Worm (Caenorhabditis elegans): ENCODE data around the gene smgl-2.

smgl-2 gene

DNA sequence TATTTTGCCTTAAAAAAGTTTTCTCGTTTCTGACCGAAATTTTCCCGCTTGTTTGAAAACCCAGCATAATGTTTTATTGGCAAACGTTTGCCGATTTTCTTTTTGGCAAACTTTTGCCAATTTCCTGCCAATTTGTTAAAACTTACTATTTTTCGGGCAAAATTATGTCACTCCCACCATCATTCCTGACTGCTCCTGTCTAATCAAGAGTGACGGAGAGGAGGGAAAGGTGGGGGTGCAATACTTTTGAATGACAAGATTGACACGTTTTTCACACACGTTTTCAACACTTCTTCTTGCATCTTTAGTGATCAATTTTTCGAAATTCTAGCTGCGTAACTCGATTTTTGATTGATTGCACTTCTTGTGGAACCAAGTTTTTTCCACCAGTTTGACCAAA, 55.6 kb downstream of the smgl-2 start:
- TF ChIP-seq tbx-2 (tag; optimal IDR thresholded peaks at IDR 0.05) (no peak), rnt-1 (tag; optimal IDR thresholded peaks at IDR 0.05) (no peak), C08G9.2 (tag; optimal IDR thresholded peaks at IDR 0.05) (no peak), F13H6.1 (tag; optimal IDR thresholded peaks at IDR 0.05) (no peak), fkh-10 (GFP tag; optimal IDR thresholded peaks at IDR 0.05) (no peak), unc-55 (GFP tag; optimal IDR thresholded peaks at IDR 0.05) (peak; percentile 75), hlh-6 (tag; optimal IDR thresholded peaks at IDR 0.05) (no peak), mec-3 (tag; optimal IDR thresholded peaks at IDR 0.05; ENCODE audit: borderline replicate concordance) (no peak), ceh-34 (tag; optimal IDR thresholded peaks at IDR 0.05) (no peak)

DNA sequence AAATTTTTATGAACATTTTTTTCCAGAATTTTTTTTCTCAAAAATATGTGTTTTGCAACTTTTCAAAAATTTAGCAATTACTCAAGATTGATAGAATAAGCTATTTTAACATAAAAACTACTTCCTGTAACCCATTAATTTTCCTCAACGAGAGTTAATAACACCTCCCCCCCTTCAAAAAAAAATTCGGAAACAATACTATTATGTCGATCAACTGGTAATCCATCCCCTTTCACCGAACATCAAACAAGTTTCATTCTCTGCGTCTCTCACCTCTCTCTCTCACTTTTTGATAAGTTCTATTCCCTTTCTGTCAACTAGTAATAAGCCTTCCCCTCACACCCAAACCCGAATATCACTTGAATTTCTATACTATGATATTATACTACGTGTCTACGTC, 57.9 kb downstream of the smgl-2 start, which contains the start of gene glct-6:
TSS of gene glct-6 (plus strand) at position 301 of the 400 bp plus-strand sequence.
- TF ChIP-seq elt-4 (tag; optimal IDR thresholded peaks at IDR 0.05) (no peak), T23F11.4 (GFP tag; optimal IDR thresholded peaks at IDR 0.05) (no peak)
